Worm (Caenorhabditis elegans) whole organism, L1 larva: ENCODE results near the gene dcn-1.

Source experiments
- C34B4.2 ChIP-seq: sonication (generic microtip); optimal IDR thresholded peaks from 2 replicates; lab custom pipeline; 2017; ENCODE audit warnings: mild to moderate bottlenecking, missing genetic modification characterization, missing compliant biosample characterization
- Y116A8C.19 ChIP-seq: sonication (generic microtip); optimal IDR thresholded peaks from 2 replicates; lab custom pipeline; 2016; ENCODE audit warnings: missing compliant biosample characterization, missing genetic modification characterization, borderline replicate concordance
- aha-1 ChIP-seq: fragments of 150-350 bp; optimal IDR thresholded peaks from 2 replicates; lab custom pipeline; 2014; ENCODE audit warnings: missing biosample characterization, missing genetic modification characterization
- aly-2 ChIP-seq: fragments of 150-350 bp; optimal IDR thresholded peaks from 2 replicates; lab custom pipeline; 2014; ENCODE audit warnings: missing biosample characterization, missing genetic modification characterization
- ceh-8 ChIP-seq: fragments of 200-800 bp; sonication (Bioruptor generic); optimal IDR thresholded peaks from 2 replicates; lab custom pipeline; 2018; ENCODE audit warnings: mild to moderate bottlenecking, missing genetic modification characterization, moderate library complexity, missing compliant biosample characterization
- ceh-90 ChIP-seq: sonication (generic microtip); optimal IDR thresholded peaks from 2 replicates; lab custom pipeline; 2016; ENCODE audit warnings: missing genetic modification characterization, missing compliant biosample characterization
- dpl-1 ChIP-seq, 3 experiments: fragments of 150-350 bp in 2 of 3; sonication (generic microtip) in 1 of 3; optimal IDR thresholded peaks; 2 replicates each; lab custom pipeline; 2014 to 2017; ENCODE audit warnings: missing biosample characterization in 3 of 3, missing genetic modification characterization in 3 of 3, missing genetic modification reagents in 3 of 3
- dsc-1 ChIP-seq: sonication (generic microtip); optimal IDR thresholded peaks from 2 replicates; lab custom pipeline; 2016; ENCODE audit warnings: mild to moderate bottlenecking, missing genetic modification characterization, missing compliant biosample characterization
- efl-1 ChIP-seq, 4 experiments: fragments of 150-350 bp; optimal IDR thresholded peaks in 3 of 4; peaks in 1 of 4; 1 replicate in 1 of 4; 2 replicates in 3 of 4; lab custom pipeline; 2014; ENCODE audit warnings: missing biosample characterization in 2 of 4, missing genetic modification characterization in 2 of 4, missing genetic modification reagents in 2 of 4
- efl-3 ChIP-seq: fragments of 200-800 bp; sonication (Bioruptor generic); optimal IDR thresholded peaks from 2 replicates; lab custom pipeline; 2018; ENCODE audit warnings: mild to moderate bottlenecking, missing genetic modification characterization, missing compliant biosample characterization
- fkh-4 ChIP-seq: sonication (generic microtip); optimal IDR thresholded peaks from 2 replicates; lab custom pipeline; 2016; ENCODE audit warnings: missing compliant biosample characterization, missing genetic modification characterization, borderline replicate concordance
- hlh-4 ChIP-seq: sonication (generic microtip); optimal IDR thresholded peaks from 2 replicates; lab custom pipeline; 2016; ENCODE audit warnings: mild to moderate bottlenecking, missing genetic modification characterization, missing compliant biosample characterization
- hpl-2 ChIP-seq: fragments of 150-350 bp; optimal IDR thresholded peaks from 2 replicates; lab custom pipeline; 2014; ENCODE audit warnings: missing biosample characterization, missing genetic modification reagents, missing genetic modification characterization
- isw-1 ChIP-seq: fragments of 200-800 bp; sonication (Bioruptor generic); IDR thresholded peaks from 2 replicates; pipeline ENCODE4 v1.3.6; 2022; ENCODE audit warnings: missing genetic modification characterization, missing compliant biosample characterization
- lin-13 ChIP-seq: fragments of 150-350 bp; optimal IDR thresholded peaks from 2 replicates; lab custom pipeline; 2014; ENCODE audit warnings: missing biosample characterization, missing genetic modification reagents, missing genetic modification characterization
- lir-3 ChIP-seq: sonication (generic microtip); optimal IDR thresholded peaks from 2 replicates; lab custom pipeline; 2016; ENCODE audit warnings: mild to moderate bottlenecking, missing genetic modification characterization, moderate library complexity, missing compliant biosample characterization; ENCODE audit not compliant: poor library complexity
- mdl-1 ChIP-seq, 2 experiments: fragments of 150-350 bp; optimal IDR thresholded peaks; 2 replicates each; lab custom pipeline; 2014 to 2017; ENCODE audit warnings: missing biosample characterization in 2 of 2, missing genetic modification characterization in 2 of 2, inconsistent platforms in 1 of 2
- mef-2 ChIP-seq: fragments of 150-350 bp; optimal IDR thresholded peaks from 2 replicates; lab custom pipeline; 2014; ENCODE audit warnings: missing biosample characterization, missing genetic modification characterization
- mep-1 ChIP-seq: fragments of 150-350 bp; optimal IDR thresholded peaks from 2 replicates; lab custom pipeline; 2014; ENCODE audit warnings: missing biosample characterization, missing genetic modification characterization
- nhr-11 ChIP-seq: fragments of 150-350 bp; optimal IDR thresholded peaks from 2 replicates; lab custom pipeline; 2014; ENCODE audit warnings: missing biosample characterization, missing genetic modification characterization
- nhr-12 ChIP-seq: sonication (generic microtip); optimal IDR thresholded peaks from 2 replicates; lab custom pipeline; 2017; ENCODE audit warnings: missing biosample characterization, missing genetic modification characterization
- nhr-20 ChIP-seq: sonication (generic microtip); optimal IDR thresholded peaks from 2 replicates; lab custom pipeline; 2016; ENCODE audit warnings: mild to moderate bottlenecking, missing genetic modification characterization, missing compliant biosample characterization
- nhr-28 ChIP-seq: fragments of 150-350 bp; optimal IDR thresholded peaks from 2 replicates; lab custom pipeline; 2014; ENCODE audit warnings: missing biosample characterization, missing genetic modification characterization
- nhr-47 ChIP-seq: sonication (generic microtip); optimal IDR thresholded peaks from 2 replicates; lab custom pipeline; 2016; ENCODE audit warnings: mild to moderate bottlenecking, missing genetic modification characterization, moderate library complexity, missing compliant biosample characterization
- nhr-85 ChIP-seq: sonication (generic microtip); peaks from one replicate; lab custom pipeline; 2016; ENCODE audit warnings: missing genetic modification characterization, inconsistent platforms, missing compliant biosample characterization
- pag-3 ChIP-seq: sonication (generic microtip); optimal IDR thresholded peaks from 2 replicates; lab custom pipeline; 2017; ENCODE audit warnings: missing genetic modification characterization, mild to moderate bottlenecking, missing compliant biosample characterization, antibody characterized with exemption, borderline replicate concordance; ENCODE audit not compliant: insufficient read depth
- skn-1 ChIP-seq: fragments of 150-350 bp; optimal IDR thresholded peaks from 2 replicates; lab custom pipeline; 2014; ENCODE audit warnings: missing biosample characterization, missing genetic modification characterization
- sptf-1 ChIP-seq: fragments of 150-350 bp; optimal IDR thresholded peaks from 2 replicates; lab custom pipeline; 2014; ENCODE audit warnings: missing biosample characterization, missing genetic modification characterization
- swsn-7 ChIP-seq: sonication (generic microtip); optimal IDR thresholded peaks from 2 replicates; lab custom pipeline; 2016; ENCODE audit warnings: missing genetic modification characterization, missing compliant biosample characterization
- tbx-2 ChIP-seq: sonication (generic microtip); optimal IDR thresholded peaks from 2 replicates; lab custom pipeline; 2016; ENCODE audit warnings: missing genetic modification characterization, missing compliant biosample characterization
- tlp-1 ChIP-seq: fragments of 150-350 bp; optimal IDR thresholded peaks from 2 replicates; lab custom pipeline; 2014; ENCODE audit warnings: missing biosample characterization, missing genetic modification characterization
- unc-130 ChIP-seq: fragments of 150-350 bp; optimal IDR thresholded peaks from 2 replicates; lab custom pipeline; 2017; ENCODE audit warnings: missing biosample characterization, missing genetic modification characterization, inconsistent platforms
- unc-98 ChIP-seq: fragments of 200-800 bp; sonication (Bioruptor generic); IDR thresholded peaks from 2 replicates; pipeline ENCODE4 v1.3.6; 2022; ENCODE audit warnings: missing genetic modification characterization, missing compliant biosample characterization
- ztf-11 ChIP-seq, 2 experiments: sonication (generic microtip); optimal IDR thresholded peaks; 2 replicates each; lab custom pipeline; 2016 to 2017; ENCODE audit warnings: missing genetic modification characterization in 2 of 2, missing biosample characterization in 1 of 2, missing compliant biosample characterization in 1 of 2
- ztf-4 ChIP-seq: fragments of 150-350 bp; optimal IDR thresholded peaks from 2 replicates; lab custom pipeline; 2014; ENCODE audit warnings: missing biosample characterization, missing genetic modification characterization

The dcn-1 gene

DNA sequence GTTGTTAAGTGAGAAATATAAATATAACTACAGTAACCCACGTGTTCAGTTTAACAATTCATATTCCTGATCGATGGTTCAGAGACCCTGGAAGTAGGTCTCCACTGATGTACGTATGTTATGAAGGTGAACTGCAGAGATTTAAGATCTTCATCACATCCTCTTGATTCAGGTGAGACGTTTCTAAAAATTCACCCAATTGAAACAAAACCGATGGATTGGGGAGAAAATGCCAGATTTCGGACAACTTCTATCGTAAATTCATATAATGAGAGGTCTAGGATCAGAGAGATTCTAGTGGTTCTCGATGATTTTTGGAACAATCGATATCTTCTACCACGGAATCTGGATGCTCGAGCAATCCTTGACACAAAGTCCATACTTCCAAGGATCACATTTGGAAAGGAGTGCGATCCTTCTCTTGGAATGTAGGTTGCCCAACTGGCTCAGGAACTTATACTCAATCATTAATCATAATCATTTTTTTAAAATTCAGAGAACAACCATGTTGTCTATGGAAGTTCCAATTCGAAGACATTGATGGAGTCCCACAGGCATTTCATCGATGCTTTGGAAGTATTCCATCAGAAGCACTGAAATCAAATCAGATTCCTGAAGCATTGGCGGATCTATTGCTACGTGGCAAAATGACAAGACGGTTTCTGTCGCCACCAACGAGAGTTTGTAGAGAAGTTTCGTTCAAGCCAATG lies 19.4 kb upstream of the dcn-1 start, which contains the start of the genes nth-1 and R10E4.7:
nth-1 (minus strand) TSS at position 101 of the 710 bp plus-strand sequence.
R10E4.7 (plus strand) TSS at position 660 of the 710 bp plus-strand sequence.
- TF ChIP-seq unc-98 (GFP tag; lab: Robert Waterston, UW) (no peak), nhr-11 (no peak), nhr-28 (no peak), hpl-2 (no peak), swsn-7 (tag; lab: Kevin White, UChicago) (no peak), ztf-4 (tag; lab: Kevin White, UChicago) (no peak)

ce11 chrIII:4300989-4301498 lies 12.7 kb upstream of the dcn-1 start, which contains the start of gene R10E4.11:
Gene R10E4.11, minus strand, starts transcription at chrIII:4301039.
- no peak for TF ChIP-seq lir-3 (tag; lab: Kevin White, UChicago)
- TF ChIP-seq efl-1 (optimal IDR thresholded peaks at IDR 0.05; lab: Kevin White, UChicago), result no peak
- TF ChIP-seq efl-1 (GFP tag; optimal IDR thresholded peaks at IDR 0.05 in 1 of 2; lab: Kevin White, UChicago), result peak in 1 of 2 experiments; percentile 9

DNA sequence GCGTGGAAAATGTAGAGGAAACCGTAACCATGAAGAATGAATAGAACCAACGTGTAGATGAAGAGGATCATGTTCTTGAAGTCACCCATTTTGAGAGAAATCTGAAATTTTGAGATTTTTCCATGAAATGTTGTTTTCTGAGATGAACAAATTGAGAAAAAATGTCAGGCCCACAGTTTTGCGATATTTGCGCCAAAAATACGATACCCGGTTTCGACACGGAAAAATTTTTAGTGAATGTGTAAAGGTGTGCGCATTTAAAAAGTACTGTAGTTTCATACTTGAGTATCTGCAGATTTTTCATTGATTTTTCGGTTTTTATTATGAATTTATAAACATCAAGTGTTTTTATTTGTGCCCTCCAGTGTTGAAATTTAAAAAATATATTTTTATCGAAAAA lies 11.4 kb upstream of the dcn-1 start, which contains the start of gene R10E4.9:
R10E4.9 (minus strand) TSS at position 101 of the 400 bp plus-strand sequence.
- TF ChIP-seq nhr-12 (tag; lab: Kevin White, UChicago) (no peak), nhr-47 (tag; lab: Kevin White, UChicago) (no peak), hlh-4 (tag; lab: Kevin White, UChicago) (no peak)
- TF ChIP-seq, all 84 proteins: peak for 0

- no peak for TF ChIP-seq isw-1 (GFP tag; lab: Robert Waterston, UW)
- peak; percentile 52 for TF ChIP-seq mep-1
- TF ChIP-seq mef-2 (tag; lab: Kevin White, UChicago), result no peak
- TF ChIP-seq efl-1 (optimal IDR thresholded peaks at IDR 0.05; lab: Kevin White, UChicago), result no peak
- TF ChIP-seq efl-1 (GFP tag; optimal IDR thresholded peaks at IDR 0.05 in 1 of 2; lab: Kevin White, UChicago), result peak in 1 of 2 experiments; percentile 88
- TF ChIP-seq nhr-20 (tag; lab: Kevin White, UChicago), result peak; percentile 4
- peak; percentile 73 for TF ChIP-seq nhr-85
- no peak for TF ChIP-seq hpl-2
Measured at ce11 chrIII:4302780-4303179, 10.9 kb upstream of the dcn-1 start.

ce11 chrIII:4309303-4309702 lies 4.4 kb upstream of the dcn-1 start:
- TF ChIP-seq unc-98 (GFP tag; lab: Robert Waterston, UW) (no peak), pag-3 (tag; lab: Kevin White, UChicago) (no peak), dsc-1 (no peak), lin-13 (GFP tag; lab: Kevin White, UChicago) (no peak), efl-3 (GFP tag; lab: Kevin White, UChicago) (no peak), skn-1 (tag; lab: Kevin White, UChicago) (no peak), unc-130 (tag; lab: Kevin White, UChicago) (no peak), sptf-1 (tag; lab: Kevin White, UChicago) (no peak), mdl-1 (tag; optimal IDR thresholded peaks at IDR 0.05; lab: Kevin White, UChicago) (no peak), efl-1 (optimal IDR thresholded peaks at IDR 0.05; lab: Kevin White, UChicago) (no peak), efl-1 (GFP tag; optimal IDR thresholded peaks at IDR 0.05 in 1 of 2; lab: Kevin White, UChicago) (no peak), ceh-90 (tag; lab: Kevin White, UChicago) (no peak), aha-1 (tag; lab: Kevin White, UChicago) (no peak), isw-1 (GFP tag; lab: Robert Waterston, UW) (no peak), nhr-28 (no peak)

DNA sequence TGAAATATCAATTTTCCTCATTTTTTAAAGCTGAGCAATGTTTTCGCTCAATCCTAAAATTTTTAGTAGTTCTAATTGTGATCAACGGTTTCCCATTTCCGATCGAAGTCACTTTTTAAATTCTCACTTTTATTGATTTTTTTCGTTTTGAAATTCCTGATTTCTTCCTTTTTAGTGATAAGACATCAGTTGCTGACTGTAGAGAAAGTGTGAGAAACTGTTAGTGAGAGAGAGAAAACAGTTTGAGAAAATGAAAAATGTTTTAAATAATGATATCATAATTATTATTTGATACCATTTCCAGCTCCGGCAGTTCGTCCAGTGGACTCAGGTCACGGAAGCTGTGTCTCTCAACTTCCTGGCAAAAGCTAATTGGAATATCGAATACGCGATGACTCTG lies 790 bp downstream of the dcn-1 start:
- TF ChIP-seq fkh-4 (tag; lab: Kevin White, UChicago) (no peak), ztf-11 (tag; optimal IDR thresholded peaks at IDR 0.05; lab: Kevin White, UChicago) (no peak), C34B4.2 (tag; lab: Kevin White, UChicago) (no peak), tbx-2 (tag; lab: Kevin White, UChicago) (no peak), mdl-1 (tag; optimal IDR thresholded peaks at IDR 0.05; lab: Kevin White, UChicago) (no peak), tlp-1 (tag; lab: Kevin White, UChicago) (no peak), aly-2 (tag; lab: Kevin White, UChicago) (no peak), Y116A8C.19 (tag; lab: Kevin White, UChicago) (no peak), dpl-1 (GFP tag; optimal IDR thresholded peaks at IDR 0.05; lab: Kevin White, UChicago) (no peak), efl-1 (optimal IDR thresholded peaks at IDR 0.05; lab: Kevin White, UChicago) (no peak), efl-1 (GFP tag; optimal IDR thresholded peaks at IDR 0.05 in 1 of 2; lab: Kevin White, UChicago) (no peak), ceh-8 (GFP tag; lab: Kevin White, UChicago) (no peak)
